Worm (Caenorhabditis elegans) whole organism, mixed stage, embryonic: Measurements from ENCODE around the gene nspb-12.
A peak's percentile ranks its signal among the peaks of the same experiment; 100 is the strongest.

Source experiments
- M03D4.4 ChIP-seq: sonication (generic microtip); optimal IDR thresholded peaks from 2 replicates; lab custom pipeline; 2017; ENCODE audit warnings: mild to moderate bottlenecking, missing genetic modification characterization, missing compliant biosample characterization
- bed-3 ChIP-seq: fragments of 200-800 bp; sonication (Bioruptor generic); optimal IDR thresholded peaks from 3 replicates; lab custom pipeline; 2018; ENCODE audit warnings: mild to moderate bottlenecking, missing genetic modification characterization, moderate library complexity, missing compliant biosample characterization
- blmp-1 ChIP-seq: fragments of 150-350 bp; optimal IDR thresholded peaks from 2 replicates; lab custom pipeline; 2014; ENCODE audit warnings: missing biosample characterization, missing genetic modification characterization
- ceh-39 ChIP-seq: fragments of 150-350 bp; optimal IDR thresholded peaks from 2 replicates; lab custom pipeline; 2014; ENCODE audit warnings: missing biosample characterization, missing genetic modification characterization
- ceh-43 ChIP-seq: fragments of 200-800 bp; sonication (Bioruptor generic); optimal IDR thresholded peaks from 2 replicates; lab custom pipeline; 2018; ENCODE audit warnings: mild to moderate bottlenecking, missing genetic modification characterization, moderate library complexity, missing compliant biosample characterization
- ceh-83 ChIP-seq: fragments of 200-800 bp; sonication (Bioruptor generic); optimal IDR thresholded peaks from 2 replicates; lab custom pipeline; 2018; ENCODE audit warnings: mild to moderate bottlenecking, missing genetic modification characterization, missing compliant biosample characterization
- ces-1 ChIP-seq: fragments of 150-350 bp; optimal IDR thresholded peaks from 2 replicates; lab custom pipeline; 2014; ENCODE audit warnings: missing biosample characterization, missing genetic modification reagents, missing genetic modification characterization
- cnd-1 ChIP-seq: fragments of 200-800 bp; sonication (Bioruptor generic); optimal IDR thresholded peaks from 2 replicates; lab custom pipeline; 2018; ENCODE audit warnings: mild to moderate bottlenecking, missing genetic modification characterization, missing compliant biosample characterization
- drap-1 ChIP-seq: fragments of 200-800 bp; sonication (Bioruptor generic); optimal IDR thresholded peaks from 3 replicates; lab custom pipeline; 2018; ENCODE audit warnings: mild to moderate bottlenecking, missing genetic modification characterization, missing compliant biosample characterization
- elt-1 ChIP-seq: sonication (generic microtip); optimal IDR thresholded peaks from 2 replicates; lab custom pipeline; 2017; ENCODE audit warnings: missing genetic modification characterization, mild to moderate bottlenecking, missing compliant biosample characterization, antibody characterized with exemption, moderate library complexity, borderline replicate concordance; ENCODE audit not compliant: insufficient read depth
- elt-3 ChIP-seq: fragments of 150-350 bp; optimal IDR thresholded peaks from 2 replicates; lab custom pipeline; 2014; ENCODE audit warnings: missing biosample characterization, missing genetic modification characterization
- flh-1 ChIP-seq: fragments of 200-800 bp; sonication (Bioruptor generic); optimal IDR thresholded peaks from 2 replicates; lab custom pipeline; 2018; ENCODE audit warnings: mild to moderate bottlenecking, missing genetic modification characterization, moderate library complexity, missing compliant biosample characterization
- ham-2 ChIP-seq: fragments of 200-800 bp; sonication (Bioruptor generic); optimal IDR thresholded peaks from 2 replicates; lab custom pipeline; 2018; ENCODE audit warnings: mild to moderate bottlenecking, missing genetic modification characterization, missing compliant biosample characterization
- hlh-1 ChIP-seq: fragments of 150-350 bp; optimal IDR thresholded peaks from 2 replicates; lab custom pipeline; 2014; ENCODE audit warnings: missing biosample characterization, missing genetic modification reagents, missing genetic modification characterization
- lin-13 ChIP-seq: fragments of 150-350 bp; optimal IDR thresholded peaks from 2 replicates; lab custom pipeline; 2014; ENCODE audit warnings: missing biosample characterization, missing genetic modification characterization
- lin-32 ChIP-seq: fragments of 200-800 bp; sonication (Bioruptor generic); optimal IDR thresholded peaks from 2 replicates; lab custom pipeline; 2018; ENCODE audit warnings: mild to moderate bottlenecking, missing genetic modification characterization, missing compliant biosample characterization
- lsy-2 ChIP-seq: fragments of 150-350 bp; optimal IDR thresholded peaks from 2 replicates; lab custom pipeline; 2014; ENCODE audit warnings: missing biosample characterization, missing genetic modification characterization
- mab-5 ChIP-seq: fragments of 150-350 bp; optimal IDR thresholded peaks from 2 replicates; lab custom pipeline; 2014; ENCODE audit warnings: missing biosample characterization, missing genetic modification characterization
- mep-1 ChIP-seq: fragments of 150-350 bp; optimal IDR thresholded peaks from 2 replicates; lab custom pipeline; 2017; ENCODE audit warnings: missing biosample characterization, missing genetic modification reagents, missing genetic modification characterization, inconsistent platforms
- mls-2 ChIP-seq: sonication (generic microtip); optimal IDR thresholded peaks from 2 replicates; lab custom pipeline; 2016; ENCODE audit warnings: mild to moderate bottlenecking, missing genetic modification characterization, moderate library complexity, missing compliant biosample characterization
- nhr-12 ChIP-seq: fragments of 150-350 bp; optimal IDR thresholded peaks from 2 replicates; lab custom pipeline; 2014; ENCODE audit warnings: missing biosample characterization, missing genetic modification characterization
- nhr-2 ChIP-seq: fragments of 150-350 bp; optimal IDR thresholded peaks from 2 replicates; lab custom pipeline; 2014; ENCODE audit warnings: missing biosample characterization, missing genetic modification characterization
- nhr-237 ChIP-seq: fragments of 150-350 bp; optimal IDR thresholded peaks from 2 replicates; lab custom pipeline; 2014; ENCODE audit warnings: missing biosample characterization, missing genetic modification characterization
- nhr-28 ChIP-seq: fragments of 150-350 bp; optimal IDR thresholded peaks from 2 replicates; lab custom pipeline; 2014; ENCODE audit warnings: missing biosample characterization, missing genetic modification characterization
- nhr-76 ChIP-seq: sonication (generic microtip); optimal IDR thresholded peaks from 2 replicates; lab custom pipeline; 2017; ENCODE audit warnings: missing biosample characterization, missing genetic modification characterization
- pha-4 ChIP-seq: fragments of 150-350 bp; optimal IDR thresholded peaks from 2 replicates; lab custom pipeline; 2018; ENCODE audit warnings: missing biosample characterization, missing genetic modification reagents, missing genetic modification characterization
- sem-2 ChIP-seq: fragments of 200-800 bp; sonication (Bioruptor generic); optimal IDR thresholded peaks from 2 replicates; lab custom pipeline; 2018; ENCODE audit warnings: mild to moderate bottlenecking, missing genetic modification characterization, missing compliant biosample characterization
- snpc-4 ChIP-seq: fragments of 150-350 bp; optimal IDR thresholded peaks from 2 replicates; lab custom pipeline; 2014; ENCODE audit warnings: missing biosample characterization, missing genetic modification characterization
- sptf-1 ChIP-seq: sonication (generic microtip); optimal IDR thresholded peaks from 2 replicates; lab custom pipeline; 2017; ENCODE audit warnings: mild to moderate bottlenecking, missing genetic modification characterization, moderate library complexity, missing compliant biosample characterization
- tbx-8 ChIP-seq: fragments of 200-800 bp; sonication (Bioruptor generic); optimal IDR thresholded peaks from 2 replicates; lab custom pipeline; 2018; ENCODE audit warnings: mild to moderate bottlenecking, missing genetic modification characterization, moderate library complexity, missing compliant biosample characterization
- unc-120 ChIP-seq: sonication (generic microtip); optimal IDR thresholded peaks from 2 replicates; lab custom pipeline; 2017; ENCODE audit warnings: missing genetic modification characterization, missing compliant biosample characterization; ENCODE audit not compliant: poor library complexity, severe bottlenecking
- unc-39 ChIP-seq: fragments of 150-350 bp; optimal IDR thresholded peaks from 2 replicates; lab custom pipeline; 2014; ENCODE audit warnings: missing biosample characterization, missing genetic modification characterization
- unc-62 ChIP-seq: fragments of 150-350 bp; optimal IDR thresholded peaks from 2 replicates; lab custom pipeline; 2014; ENCODE audit warnings: missing biosample characterization, missing genetic modification reagents, missing genetic modification characterization
- zip-8 ChIP-seq: fragments of 150-350 bp; optimal IDR thresholded peaks from 2 replicates; lab custom pipeline; 2014; ENCODE audit warnings: missing biosample characterization, missing genetic modification characterization
- ztf-11 ChIP-seq: fragments of 150-350 bp; optimal IDR thresholded peaks from 2 replicates; lab custom pipeline; 2014; ENCODE audit warnings: missing biosample characterization, missing genetic modification characterization

nspb-12 gene

ce11 chrIII:5554884-5555500 lies 13.6 kb downstream of the nspb-12 start, which contains the start of the genes nmad-1 and hach-1:
TSS of gene nmad-1 (minus strand) at chrIII:5554934.
TSS of gene hach-1 (plus strand) at chrIII:5555450.
- TF ChIP-seq mep-1 (tag; lab: Kevin White, UChicago) = peak; percentile 90
- peak; percentile 64 for TF ChIP-seq lsy-2 (tag; lab: Kevin White, UChicago)
- no peak for TF ChIP-seq unc-62 (GFP tag; lab: Kevin White, UChicago)
- no peak for TF ChIP-seq nhr-12 (tag; lab: Kevin White, UChicago)
- no peak for TF ChIP-seq snpc-4
- no peak for TF ChIP-seq elt-3 (tag; lab: Kevin White, UChicago)
- TF ChIP-seq ceh-43 (GFP tag; lab: Kevin White, UChicago) = peak; percentile 97
- peak; percentile 33 for TF ChIP-seq nhr-76
- peak; percentile 76 for TF ChIP-seq sem-2 (GFP tag; lab: Kevin White, UChicago)
- TF ChIP-seq M03D4.4 (tag; lab: Kevin White, UChicago) = peak; percentile 95
- peak; percentile 91 for TF ChIP-seq cnd-1 (tag; lab: Kevin White, UChicago)
- peak; percentile 41 for TF ChIP-seq ceh-39 (tag; lab: Kevin White, UChicago)
- peak; percentile 87 for TF ChIP-seq tbx-8 (GFP tag; lab: Kevin White, UChicago)
- peak; percentile 98 for TF ChIP-seq sptf-1 (tag; lab: Kevin White, UChicago)
- TF ChIP-seq nhr-28 (tag; lab: Kevin White, UChicago) = no peak
- TF ChIP-seq flh-1 (GFP tag; lab: Kevin White, UChicago) = peak; percentile 81
- TF ChIP-seq ham-2 (GFP tag; lab: Kevin White, UChicago) = peak; percentile 64
- peak; percentile 87 for TF ChIP-seq drap-1
- TF ChIP-seq unc-39 (tag; lab: Kevin White, UChicago) = no peak
- TF ChIP-seq mls-2 (tag; lab: Kevin White, UChicago) = peak; percentile 98
- TF ChIP-seq ztf-11 (tag; lab: Kevin White, UChicago) = peak; percentile 67
- peak; percentile 74 for TF ChIP-seq blmp-1 (tag; lab: Kevin White, UChicago)
- TF ChIP-seq ces-1 (GFP tag; lab: Kevin White, UChicago) = peak; percentile 91
- TF ChIP-seq bed-3 = peak; percentile 85
- peak; percentile 35 for TF ChIP-seq elt-1 (tag; lab: Kevin White, UChicago)
- peak; percentile 94 for TF ChIP-seq ceh-83 (GFP tag; lab: Kevin White, UChicago)
- peak; percentile 93 for TF ChIP-seq unc-120 (tag; lab: Kevin White, UChicago)
- TF ChIP-seq hlh-1 = peak; percentile 71
- TF ChIP-seq nhr-2 (tag; lab: Kevin White, UChicago) = no peak
- TF ChIP-seq pha-4 (tag; lab: Kevin White, UChicago) = no peak
- TF ChIP-seq mab-5 = peak; percentile 56
- no peak for TF ChIP-seq zip-8
- peak; percentile 36 for TF ChIP-seq lin-32 (GFP tag; lab: Kevin White, UChicago)
- TF ChIP-seq lin-13 = peak; percentile 69
- peak; percentile 24 for TF ChIP-seq nhr-237 (tag; lab: Kevin White, UChicago)

ce11 chrIII:5553098-5553497 lies 15.5 kb downstream of the nspb-12 start:
- TF ChIP-seq elt-1 (tag; lab: Kevin White, UChicago) (peak; percentile 30), unc-120 (tag; lab: Kevin White, UChicago) (no peak), sptf-1 (tag; lab: Kevin White, UChicago) (no peak), unc-39 (tag; lab: Kevin White, UChicago) (no peak), tbx-8 (GFP tag; lab: Kevin White, UChicago) (no peak), lin-13 (no peak), nhr-28 (tag; lab: Kevin White, UChicago) (no peak), unc-62 (GFP tag; lab: Kevin White, UChicago) (peak; percentile 47), sem-2 (GFP tag; lab: Kevin White, UChicago) (no peak)

- TF ChIP-seq unc-120 (tag; lab: Kevin White, UChicago) = peak; percentile 39
- no peak for TF ChIP-seq mls-2 (tag; lab: Kevin White, UChicago)
- no peak for TF ChIP-seq mab-5
- TF ChIP-seq nhr-237 (tag; lab: Kevin White, UChicago) = no peak
- peak; percentile 84 for TF ChIP-seq elt-1 (tag; lab: Kevin White, UChicago)
- TF ChIP-seq flh-1 (GFP tag; lab: Kevin White, UChicago) = no peak
Measured at ce11 chrIII:5552072-5552667, 16.4 kb downstream of the nspb-12 start, which contains the start of gene F09F7.6. TSS of gene F09F7.6 (minus strand) at chrIII:5552135.
